Worm (Caenorhabditis elegans) whole organism, L4/young adult: ENCODE data around the gene T28C6.3.

Experiments used
- W03F9.2 ChIP-seq: fragments of 150-350 bp; optimal IDR thresholded peaks from 2 replicates; lab custom pipeline; 2014; ENCODE audit warnings: missing biosample characterization, missing genetic modification characterization
- him-1 ChIP-seq: sonication (generic microtip); optimal IDR thresholded peaks from 2 replicates; lab custom pipeline; 2016; ENCODE audit warnings: missing genotype, missing genetic modification reagents, missing genetic modification characterization, missing compliant biosample characterization

DNA sequence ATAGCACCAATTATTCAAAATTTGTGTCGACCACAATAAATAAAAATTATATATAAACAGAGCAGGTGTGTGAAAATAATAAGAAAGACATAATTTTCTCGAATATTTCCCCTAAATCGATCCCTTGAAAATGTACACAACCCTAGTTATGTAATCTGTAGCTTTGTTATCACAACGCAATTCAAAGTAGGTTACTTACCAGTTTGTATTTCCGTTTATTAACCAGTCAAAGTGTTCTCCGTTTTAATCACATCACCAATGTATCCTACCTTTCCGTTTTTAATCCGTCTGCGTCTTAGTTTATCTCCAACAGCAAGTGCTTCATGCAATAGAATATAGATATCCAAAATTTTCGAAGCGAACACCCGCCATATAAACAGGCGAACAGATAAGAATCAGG lies 33.2 kb downstream of the T28C6.3 start:
- no peak for TF ChIP-seq W03F9.2
- no peak for TF ChIP-seq him-1 (tag; lab: Kevin White, UChicago)
